Fruit fly (Drosophila melanogaster): Measurements from ENCODE around the gene Nhe3.
A peak's percentile ranks its signal among the peaks of the same experiment; 100 is the strongest.

Nhe3 gene

dm6 chr2L:6667719-6668325 lies 16.3 kb downstream of the Nhe3 start, which contains the start of gene Galt (continued):
- TF ChIP-seq caup (GFP tag; optimal IDR thresholded peaks at IDR 0.05; ENCODE audit: severe bottlenecking) (peak; percentile 48), Deaf1 (tag; optimal IDR thresholded peaks at IDR 0.05) (peak; percentile 37), CG2116 (GFP tag; optimal IDR thresholded peaks at IDR 0.05) (peak; percentile 33), scrt (GFP tag; optimal IDR thresholded peaks at IDR 0.05) (no peak), CG18262 (tag; optimal IDR thresholded peaks at IDR 0.05) (peak; percentile 56), CG2712 (tag; optimal IDR thresholded peaks at IDR 0.05) (peak; percentile 69), CG1233 (GFP tag; optimal IDR thresholded peaks at IDR 0.05) (peak; percentile 46), HHEX (GFP tag; optimal IDR thresholded peaks at IDR 0.05) (peak; percentile 3), CG9215 (GFP tag; IDR thresholded peaks at IDR 0.05) (no peak), CG17361 (GFP tag; IDR thresholded peaks at IDR 0.05) (no peak; the same call in 1 of the 3 replicates), kni (GFP tag; optimal IDR thresholded peaks at IDR 0.05) (peak; percentile 57), CG14050 (GFP tag; IDR thresholded peaks at IDR 0.05) (no peak; the same call in 2 of the 3 replicates), CG32767 (GFP tag; IDR thresholded peaks at IDR 0.05) (0 out of 2 replicates have a peak, but pooled peaks have one; percentile 21), Med (GFP tag) (peak; percentile 78), CG4707 (GFP tag; optimal IDR thresholded peaks at IDR 0.05) (peak; percentile 2), lola (GFP tag; optimal IDR thresholded peaks at IDR 0.05) (peak in 1 of 3 experiments; percentile 31), CG4328 (GFP tag; optimal IDR thresholded peaks at IDR 0.05) (peak; percentile 39), CG10274 (GFP tag; optimal IDR thresholded peaks at IDR 0.05) (no peak), pzg (GFP tag; optimal IDR thresholded peaks at IDR 0.05) (peak; percentile 33), ara (GFP tag; IDR thresholded peaks at IDR 0.05) (no peak), Gsc (GFP tag; IDR thresholded peaks at IDR 0.05) (no peak), CG7963 (GFP tag; IDR thresholded peaks at IDR 0.05; ENCODE audit: partially characterized antibody) (peak; percentile 61; the same call in 1 of the 3 replicates), Hand (GFP tag; optimal IDR thresholded peaks at IDR 0.05) (no peak), ftz-f1 (GFP tag; optimal IDR thresholded peaks at IDR 0.05) (peak; percentile 22), Sry-β (GFP tag; optimal IDR thresholded peaks at IDR 0.05) (peak; percentile 76), B-H2 (GFP tag; optimal IDR thresholded peaks at IDR 0.05) (peak; percentile 44), gsb-n (tag; optimal IDR thresholded peaks at IDR 0.05) (peak; percentile 19), CG43689 (GFP tag; IDR thresholded peaks at IDR 0.05) (no peak), Drgx (GFP tag; IDR thresholded peaks at IDR 0.05) (no peak), CG3163 (GFP tag; optimal IDR thresholded peaks at IDR 0.05) (peak; percentile 61), CG13296 (GFP tag; optimal IDR thresholded peaks at IDR 0.05) (peak; percentile 66), sd (tag; optimal IDR thresholded peaks at IDR 0.05) (peak; percentile 99), CG16813 (GFP tag; IDR thresholded peaks at IDR 0.05; ENCODE audit: partially characterized antibody) (peak; percentile 82), GATAe (GFP tag; conservative IDR thresholded peaks at IDR 0.05) (peak; percentile 57; the same call in 1 of the 2 replicates), Asciz (GFP tag; optimal IDR thresholded peaks at IDR 0.05) (peak; percentile 6), seq (GFP tag; IDR thresholded peaks at IDR 0.05) (no peak), kah (GFP tag; optimal IDR thresholded peaks at IDR 0.05) (peak; percentile 9), schlank (tag; optimal IDR thresholded peaks at IDR 0.05) (no peak), Ssrp (tag; optimal IDR thresholded peaks at IDR 0.05) (peak; percentile 3), CG17829 (tag; optimal IDR thresholded peaks at IDR 0.05) (peak; percentile 64), ERR (GFP tag; optimal IDR thresholded peaks at IDR 0.05) (peak; percentile 31), NfI (GFP tag; optimal IDR thresholded peaks at IDR 0.05) (peak; percentile 20), CG15514 (GFP tag; optimal IDR thresholded peaks at IDR 0.05) (peak; percentile 68), sug (tag; optimal IDR thresholded peaks at IDR 0.05) (peak; percentile 79), hbn (GFP tag; IDR thresholded peaks at IDR 0.05; ENCODE audit: partially characterized antibody) (peak; percentile 37; the same call in 1 of the 2 replicates), cg (GFP tag; optimal IDR thresholded peaks at IDR 0.05) (peak; percentile 65), CG2199 (GFP tag; IDR thresholded peaks at IDR 0.05) (no peak), YL-1 (GFP tag; optimal IDR thresholded peaks at IDR 0.05) (peak; percentile 35)
